Worm (Caenorhabditis elegans): ENCODE results near the gene F02C12.2.

Gene F02C12.2

DNA sequence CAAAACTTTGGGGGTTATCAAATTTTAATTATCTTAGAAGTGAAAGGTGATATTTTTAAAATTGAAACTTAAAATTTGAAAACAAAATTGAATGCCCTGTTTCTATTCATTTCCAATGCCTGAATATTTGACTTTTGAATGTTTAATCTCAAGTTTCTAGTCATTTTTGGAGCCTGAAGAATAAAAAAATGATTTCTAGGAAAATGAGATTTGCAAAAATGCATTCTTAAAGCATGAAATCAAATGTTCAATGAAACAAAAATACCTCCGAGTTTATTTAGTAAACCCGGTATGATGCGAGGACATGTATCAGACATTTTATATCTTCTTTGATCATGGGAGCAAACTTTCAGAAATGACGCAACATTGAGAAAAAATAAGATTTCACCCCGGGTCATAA is 20.0 kb downstream of the F02C12.2 start:
- TF ChIP-seq sptf-2 (GFP tag; optimal IDR thresholded peaks at IDR 0.05), result no peak
- TF ChIP-seq unc-130 (GFP tag; optimal IDR thresholded peaks at IDR 0.05), result no peak
- TF ChIP-seq ztf-6 (GFP tag; IDR thresholded peaks at IDR 0.05), result no peak
- TF ChIP-seq F23B12.7 (tag; optimal IDR thresholded peaks at IDR 0.05; ENCODE audit: insufficient read depth), result no peak
- no peak for TF ChIP-seq tbp1 (GFP tag; optimal IDR thresholded peaks at IDR 0.05)
- TF ChIP-seq hlh-26 (GFP tag; conservative IDR thresholded peaks at IDR 0.05), result no peak
- TF ChIP-seq D2030.7 (GFP tag; IDR thresholded peaks at IDR 0.05), result no peak

DNA sequence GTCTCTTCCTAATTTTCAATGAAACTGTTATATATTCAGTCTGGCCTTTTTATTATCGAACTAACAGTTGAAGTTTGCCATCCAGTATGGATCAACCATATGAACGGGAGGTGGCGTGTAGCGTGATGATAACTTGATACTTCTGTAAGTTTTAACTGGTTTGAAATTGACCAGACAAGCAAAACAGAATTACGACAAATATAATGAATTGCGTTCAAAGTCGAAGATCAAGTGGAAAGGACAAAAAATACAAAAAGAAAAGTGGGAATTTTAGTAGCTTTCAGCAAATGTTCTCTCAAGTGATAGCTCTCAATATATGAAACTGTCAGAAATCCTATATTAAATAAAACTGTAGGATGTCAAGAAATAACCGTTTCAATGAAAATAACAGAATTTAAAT is 22.3 kb downstream of the F02C12.2 start, which contains the start of the genes C49F8.14 and gem-1:
Gene C49F8.14 (minus strand): TSS at position 99 of the 400 bp plus-strand sequence.
Gene gem-1 (minus strand): TSS at position 142 of the 400 bp plus-strand sequence.
- TF ChIP-seq F57A8.1 (GFP tag; optimal IDR thresholded peaks at IDR 0.05) (no peak), B0035.1 (tag; optimal IDR thresholded peaks at IDR 0.05) (no peak), mel-28 (tag; optimal IDR thresholded peaks at IDR 0.05; ENCODE audit: borderline replicate concordance) (no peak), F23B12.7 (tag; optimal IDR thresholded peaks at IDR 0.05; ENCODE audit: insufficient read depth) (no peak), attf-6 (GFP tag; IDR thresholded peaks at IDR 0.05) (no peak), dpl-1 (GFP tag; optimal IDR thresholded peaks at IDR 0.05) (no peak), ztf-28 (GFP tag; IDR thresholded peaks at IDR 0.05) (no peak), ztf-6 (GFP tag; IDR thresholded peaks at IDR 0.05) (no peak), attf-3 (GFP tag; conservative IDR thresholded peaks at IDR 0.05) (no peak), let-607 (tag; optimal IDR thresholded peaks at IDR 0.05) (no peak), snpc-1.3 (tag; optimal IDR thresholded peaks at IDR 0.05; ENCODE audit: insufficient read depth) (no peak), nfyb-1 (GFP tag; IDR thresholded peaks at IDR 0.05) (no peak), B0019.2 (GFP tag; conservative IDR thresholded peaks at IDR 0.05) (no peak), egrh-3 (GFP tag; IDR thresholded peaks at IDR 0.05) (no peak), ekl-4 (GFP tag; IDR thresholded peaks at IDR 0.05) (no peak)

DNA sequence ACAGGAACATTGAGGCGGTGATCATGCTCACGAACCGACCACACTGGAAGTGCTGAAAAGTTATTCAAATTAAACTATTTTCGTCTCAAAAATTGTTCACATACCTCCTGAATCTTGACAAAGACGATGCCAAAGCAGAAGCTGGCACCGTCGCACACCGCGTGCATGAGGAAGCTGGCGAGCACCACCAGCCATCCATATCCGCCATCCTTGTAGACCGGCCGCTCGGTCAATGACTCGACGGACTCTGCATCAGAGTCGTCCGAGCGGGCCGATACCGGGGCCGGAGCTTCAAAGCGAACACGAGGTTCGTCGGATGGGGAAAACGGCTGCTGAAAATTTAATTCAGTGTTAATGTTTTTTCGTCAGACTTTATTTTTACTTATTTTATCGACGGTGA is 22.9 kb downstream of the F02C12.2 start:
- TF ChIP-seq C06A6.2 (GFP tag; conservative IDR thresholded peaks at IDR 0.05) (no peak), zfh-2 (GFP tag; conservative IDR thresholded peaks at IDR 0.05) (peak; percentile 78), D2030.7 (GFP tag; IDR thresholded peaks at IDR 0.05) (no peak), egrh-3 (GFP tag; IDR thresholded peaks at IDR 0.05) (peak; percentile 48; the same call in 1 of the 2 replicates)

DNA sequence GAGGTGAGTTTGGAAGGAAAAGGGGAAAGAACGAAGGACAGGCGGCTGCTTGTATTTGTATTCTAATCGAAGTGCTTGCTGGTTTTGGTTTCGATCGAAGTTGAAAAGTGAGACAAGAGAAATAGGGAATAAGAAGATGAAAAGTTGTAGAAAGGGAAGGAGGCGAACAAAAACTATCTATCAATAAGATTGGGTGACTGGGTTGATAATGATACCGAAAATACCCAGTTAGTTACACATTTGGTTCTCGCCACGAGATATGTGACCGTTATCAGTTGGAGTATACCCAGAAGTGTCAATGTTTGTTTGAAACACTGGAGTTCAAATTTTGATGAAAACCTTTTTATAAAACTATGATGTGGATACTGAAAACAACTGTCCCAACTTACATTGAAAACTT is 30.8 kb downstream of the F02C12.2 start:
- TF ChIP-seq cebp-2 (GFP tag; IDR thresholded peaks at IDR 0.05) (no peak), cebp-1 (GFP tag; IDR thresholded peaks at IDR 0.05) (no peak), cebp-1 (tag; optimal IDR thresholded peaks at IDR 0.05) (peak; percentile 0), ztf-22 (GFP tag; optimal IDR thresholded peaks at IDR 0.05) (peak; percentile 50), mes-4 (tag; optimal IDR thresholded peaks at IDR 0.05) (no peak), nfyb-1 (GFP tag; IDR thresholded peaks at IDR 0.05) (no peak), nhr-80 (tag; optimal IDR thresholded peaks at IDR 0.05) (peak; percentile 92), efl-1 (GFP tag; optimal IDR thresholded peaks at IDR 0.05) (no peak), nhr-27 (tag; optimal IDR thresholded peaks at IDR 0.05) (no peak), ets-4 (GFP tag; optimal IDR thresholded peaks at IDR 0.05) (no peak), lin-40 (tag; optimal IDR thresholded peaks at IDR 0.05) (no peak), rcor-1 (GFP tag; IDR thresholded peaks at IDR 0.05) (no peak), bed-1 (GFP tag; IDR thresholded peaks at IDR 0.05) (no peak), ceh-27 (GFP tag; optimal IDR thresholded peaks at IDR 0.05) (no peak), C06A6.2 (GFP tag; conservative IDR thresholded peaks at IDR 0.05) (no peak), B0035.1 (tag; optimal IDR thresholded peaks at IDR 0.05) (no peak), dpff-1 (tag; optimal IDR thresholded peaks at IDR 0.05) (no peak), madf-6 (GFP tag; IDR thresholded peaks at IDR 0.05) (no peak), atf-7 (tag; optimal IDR thresholded peaks at IDR 0.05) (no peak), attf-5 (GFP tag; optimal IDR thresholded peaks at IDR 0.05) (no peak), Y53F4B.3 (GFP tag; IDR thresholded peaks at IDR 0.05) (no peak), chd-7 (tag; optimal IDR thresholded peaks at IDR 0.05) (no peak)
